Worm (Caenorhabditis elegans) whole organism, L2 larva: ENCODE data around the gene pgm-1.
A peak's percentile ranks its signal among the peaks of the same experiment; 100 is the strongest.
"Not testable (repeated sequence)": the region's sequence is repeated elsewhere in the genome, so short reads cannot be mapped to it uniquely, and the experiment has no call there.

Experiments used
- C34F6.9 ChIP-seq: fragments of 150-350 bp; optimal IDR thresholded peaks from 2 replicates; lab custom pipeline; 2014; ENCODE audit warnings: missing biosample characterization, missing genetic modification characterization
- F13H6.1 ChIP-seq: sonication (generic microtip); optimal IDR thresholded peaks from 2 replicates; lab custom pipeline; 2016; ENCODE audit warnings: missing genetic modification characterization, missing compliant biosample characterization
- R02D3.7 ChIP-seq: fragments of 150-350 bp; optimal IDR thresholded peaks from 2 replicates; lab custom pipeline; 2014; ENCODE audit warnings: missing biosample characterization, missing genetic modification characterization
- Y55F3AM.14 ChIP-seq: fragments of 200-800 bp; sonication (Bioruptor generic); optimal IDR thresholded peaks from 2 replicates; lab custom pipeline; 2018; ENCODE audit warnings: mild to moderate bottlenecking, missing genetic modification characterization, missing compliant biosample characterization
- ZK546.5 ChIP-seq: sonication (generic microtip); optimal IDR thresholded peaks from 2 replicates; lab custom pipeline; 2017; ENCODE audit warnings: missing biosample characterization, missing genetic modification characterization
- alr-1 ChIP-seq: fragments of 150-350 bp; optimal IDR thresholded peaks from 2 replicates; lab custom pipeline; 2014; ENCODE audit warnings: missing biosample characterization, missing genetic modification characterization
- aly-2 ChIP-seq: fragments of 150-350 bp; optimal IDR thresholded peaks from 2 replicates; lab custom pipeline; 2014; ENCODE audit warnings: missing biosample characterization, missing genetic modification characterization
- ama-1 ChIP-seq: fragments of 150-350 bp; optimal IDR thresholded peaks from 2 replicates; lab custom pipeline; 2018; ENCODE audit warnings: inconsistent platforms
- blmp-1 ChIP-seq: sonication (generic microtip); optimal IDR thresholded peaks from 2 replicates; lab custom pipeline; 2017; ENCODE audit warnings: missing genetic modification characterization, mild to moderate bottlenecking, missing compliant biosample characterization, antibody characterized with exemption, moderate library complexity; ENCODE audit not compliant: insufficient read depth
- ceh-82 ChIP-seq: fragments of 150-350 bp; optimal IDR thresholded peaks from 2 replicates; lab custom pipeline; 2014; ENCODE audit warnings: missing biosample characterization, missing genetic modification characterization
- crh-2 ChIP-seq: sonication (generic microtip); optimal IDR thresholded peaks from 2 replicates; lab custom pipeline; 2017; ENCODE audit warnings: missing biosample characterization, missing genetic modification characterization
- elt-1 ChIP-seq: fragments of 150-350 bp; optimal IDR thresholded peaks from 2 replicates; lab custom pipeline; 2014; ENCODE audit warnings: missing biosample characterization, missing genetic modification characterization
- elt-3 ChIP-seq: sonication (generic microtip); optimal IDR thresholded peaks from 2 replicates; lab custom pipeline; 2017; ENCODE audit warnings: missing biosample characterization, missing genetic modification characterization
- fos-1 ChIP-seq: fragments of 150-350 bp; optimal IDR thresholded peaks from 2 replicates; lab custom pipeline; 2014; ENCODE audit warnings: missing biosample characterization, missing genetic modification characterization
- gmeb-1 ChIP-seq: fragments of 150-350 bp; optimal IDR thresholded peaks from 2 replicates; lab custom pipeline; 2014; ENCODE audit warnings: missing biosample characterization, missing genetic modification characterization
- lin-11 ChIP-seq: fragments of 150-350 bp; sonication (generic microtip); optimal IDR thresholded peaks from 2 replicates; lab custom pipeline; 2014; ENCODE audit warnings: missing biosample characterization, missing genetic modification characterization, inconsistent platforms, mixed read lengths
- lin-13 ChIP-seq: fragments of 150-350 bp; optimal IDR thresholded peaks from 2 replicates; lab custom pipeline; 2014; ENCODE audit warnings: missing biosample characterization, missing genetic modification reagents, missing genetic modification characterization
- lin-39 ChIP-seq: fragments of 150-350 bp; optimal IDR thresholded peaks from 2 replicates; lab custom pipeline; 2014; ENCODE audit warnings: missing biosample characterization, missing genetic modification reagents, missing genetic modification characterization
- lsy-2 ChIP-seq, 2 experiments: fragments of 150-350 bp in 1 of 2; sonication (generic microtip) in 1 of 2; optimal IDR thresholded peaks; 2 replicates each; lab custom pipeline; 2014 to 2017; ENCODE audit warnings: missing biosample characterization in 2 of 2, missing genetic modification characterization in 2 of 2
- mab-5 ChIP-seq: fragments of 150-350 bp; optimal IDR thresholded peaks from 2 replicates; lab custom pipeline; 2014; ENCODE audit warnings: missing biosample characterization, missing genetic modification characterization
- mbf-1 ChIP-seq: sonication (generic microtip); optimal IDR thresholded peaks from 2 replicates; lab custom pipeline; 2017; ENCODE audit warnings: missing biosample characterization, missing genetic modification characterization
- mdl-1 ChIP-seq, 2 experiments: fragments of 150-350 bp in 1 of 2; sonication (generic microtip) in 1 of 2; optimal IDR thresholded peaks; 2 replicates each; lab custom pipeline; 2017; ENCODE audit warnings: missing biosample characterization in 2 of 2, missing genetic modification characterization in 2 of 2
- nhr-10 ChIP-seq: sonication (generic microtip); optimal IDR thresholded peaks from 2 replicates; lab custom pipeline; 2017; ENCODE audit warnings: missing biosample characterization, missing genetic modification characterization
- nhr-11 ChIP-seq: fragments of 150-350 bp; optimal IDR thresholded peaks from 2 replicates; lab custom pipeline; 2014; ENCODE audit warnings: missing biosample characterization, missing genetic modification characterization
- nhr-12 ChIP-seq: fragments of 150-350 bp; optimal IDR thresholded peaks from 2 replicates; lab custom pipeline; 2014; ENCODE audit warnings: missing biosample characterization, missing genetic modification characterization
- nhr-129 ChIP-seq: fragments of 150-350 bp; optimal IDR thresholded peaks from 2 replicates; lab custom pipeline; 2014; ENCODE audit warnings: missing biosample characterization, missing genetic modification characterization
- nhr-21 ChIP-seq: fragments of 150-350 bp; optimal IDR thresholded peaks from 2 replicates; lab custom pipeline; 2014; ENCODE audit warnings: missing biosample characterization, missing genetic modification characterization
- nhr-23 ChIP-seq: fragments of 150-350 bp; optimal IDR thresholded peaks from 2 replicates; lab custom pipeline; 2014; ENCODE audit warnings: missing biosample characterization, missing genetic modification reagents, missing genetic modification characterization
- nhr-25 ChIP-seq: fragments of 150-350 bp; sonication (generic microtip); optimal IDR thresholded peaks from 3 replicates; lab custom pipeline; 2014; ENCODE audit warnings: missing biosample characterization, missing genetic modification characterization
- nhr-6 ChIP-seq: fragments of 150-350 bp; optimal IDR thresholded peaks from 2 replicates; lab custom pipeline; 2014; ENCODE audit warnings: missing biosample characterization, missing genetic modification characterization
- peb-1 ChIP-seq: fragments of 150-350 bp; optimal IDR thresholded peaks from 2 replicates; lab custom pipeline; 2014; ENCODE audit warnings: missing biosample characterization, missing genetic modification characterization
- sem-4 ChIP-seq: fragments of 150-350 bp; optimal IDR thresholded peaks from 2 replicates; lab custom pipeline; 2014; ENCODE audit warnings: missing biosample characterization, missing genetic modification reagents, missing genetic modification characterization
- skn-1 ChIP-seq: sonication (generic microtip); optimal IDR thresholded peaks from 2 replicates; lab custom pipeline; 2017; ENCODE audit warnings: missing biosample characterization, missing genetic modification characterization
- sma-3 ChIP-seq: sonication (generic microtip); optimal IDR thresholded peaks from 2 replicates; lab custom pipeline; 2016; ENCODE audit warnings: missing genetic modification reagents, missing genetic modification characterization, missing compliant biosample characterization
- sma-9 ChIP-seq, 2 experiments: fragments of 150-350 bp in 1 of 2; sonication (generic microtip) in 1 of 2; optimal IDR thresholded peaks; 2 replicates each; lab custom pipeline; 2014 to 2016; ENCODE audit warnings: missing genetic modification characterization in 2 of 2, mild to moderate bottlenecking in 1 of 2, missing biosample characterization in 1 of 2, missing compliant biosample characterization in 1 of 2, missing genetic modification reagents in 1 of 2, moderate library complexity in 1 of 2
- snpc-4 ChIP-seq: fragments of 150-350 bp; optimal IDR thresholded peaks from 2 replicates; lab custom pipeline; 2014; ENCODE audit warnings: missing biosample characterization, missing genetic modification characterization
- unc-39 ChIP-seq: fragments of 150-350 bp; optimal IDR thresholded peaks from 2 replicates; lab custom pipeline; 2014; ENCODE audit warnings: missing biosample characterization, missing genetic modification characterization
- unc-55 ChIP-seq: fragments of 150-350 bp; sonication (generic microtip); optimal IDR thresholded peaks from 3 replicates; lab custom pipeline; 2014; ENCODE audit warnings: missing biosample characterization, missing genetic modification reagents, missing genetic modification characterization
- unc-62 ChIP-seq: fragments of 150-350 bp; optimal IDR thresholded peaks from 2 replicates; lab custom pipeline; 2014; ENCODE audit warnings: missing biosample characterization, missing genetic modification reagents, missing genetic modification characterization
- zag-1 ChIP-seq: fragments of 150-350 bp; optimal IDR thresholded peaks from 2 replicates; lab custom pipeline; 2014; ENCODE audit warnings: missing biosample characterization, missing genetic modification characterization
- ztf-1 ChIP-seq: fragments of 200-800 bp; sonication (Bioruptor generic); conservative IDR thresholded peaks from 2 replicates; pipeline ENCODE4 v1.3.6; 2022; ENCODE audit warnings: missing genetic modification characterization, missing compliant biosample characterization
- ztf-4 ChIP-seq: fragments of 150-350 bp; optimal IDR thresholded peaks from 2 replicates; lab custom pipeline; 2014; ENCODE audit warnings: missing biosample characterization, missing genetic modification characterization

The pgm-1 gene

ce11 chrII:4898529-4898928 is 9.3 kb downstream of the pgm-1 start, which contains the start of gene msp-32:
Gene msp-32 (plus strand): TSS chrII:4898829.
- TF ChIP-seq lin-11; alr-1 (tag; lab: Kevin White, UChicago); lin-13 (GFP tag; lab: Kevin White, UChicago): not testable (repeated sequence)

- TF ChIP-seq ama-1 (lab: Kevin White, UChicago), result peak; percentile 62
- no peak for TF ChIP-seq elt-1 (tag; lab: Kevin White, UChicago)
- no peak for TF ChIP-seq unc-62 (GFP tag; lab: Kevin White, UChicago)
- TF ChIP-seq nhr-12 (tag; lab: Kevin White, UChicago), result no peak
- peak; percentile 72 for TF ChIP-seq crh-2 (tag; lab: Kevin White, UChicago)
- TF ChIP-seq ztf-4, result peak; percentile 82
- peak; percentile 67 for TF ChIP-seq C34F6.9 (tag; lab: Kevin White, UChicago)
- TF ChIP-seq lin-11, result no peak
- no peak for TF ChIP-seq fos-1 (tag; lab: Kevin White, UChicago)
- no peak for TF ChIP-seq lin-39 (tag; lab: Kevin White, UChicago)
- no peak for TF ChIP-seq alr-1 (tag; lab: Kevin White, UChicago)
- peak; percentile 15 for TF ChIP-seq gmeb-1 (tag; lab: Kevin White, UChicago)
- TF ChIP-seq lin-13 (GFP tag; lab: Kevin White, UChicago), result peak; percentile 16
- no peak for TF ChIP-seq aly-2 (tag; lab: Kevin White, UChicago)
- TF ChIP-seq nhr-10, result no peak
- no peak for TF ChIP-seq ceh-82 (tag; lab: Kevin White, UChicago)
- no peak for TF ChIP-seq skn-1 (tag; lab: Kevin White, UChicago)
- peak; percentile 70 for TF ChIP-seq unc-55 (GFP tag; lab: Kevin White, UChicago)
- TF ChIP-seq lsy-2 (tag; optimal IDR thresholded peaks at IDR 0.05; lab: Kevin White, UChicago), result peak in 1 of 2 experiments; percentile 74
- peak; percentile 2 for TF ChIP-seq nhr-129 (tag; lab: Kevin White, UChicago)
- TF ChIP-seq Y55F3AM.14 (GFP tag; lab: Kevin White, UChicago), result no peak
These were observed 12.8 kb downstream of the pgm-1 start, which contains the start of gene R05F9.9 for ce11 chrII:4902035-4902434. Gene R05F9.9 (minus strand): TSS chrII:4902100.

DNA sequence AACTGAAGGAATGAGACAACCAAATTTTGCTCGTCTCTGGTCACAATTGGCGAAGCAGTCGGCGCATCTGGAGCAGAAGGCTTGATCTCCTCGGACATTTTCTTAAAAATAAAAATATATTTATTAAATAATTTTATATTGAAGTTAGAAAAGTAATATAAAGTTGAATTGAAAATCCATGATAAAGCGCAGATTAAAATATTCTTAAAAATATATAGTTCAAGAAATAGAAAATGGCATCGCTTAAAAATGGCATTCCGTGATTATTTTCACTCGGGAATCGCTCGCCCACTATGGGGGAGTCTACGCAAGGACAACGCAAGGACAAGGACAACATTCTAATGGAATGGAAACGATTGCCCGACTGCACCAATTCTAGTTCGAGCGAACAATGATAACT is 14.5 kb downstream of the pgm-1 start, which contains the start of gene sgt-1:
TSS of gene sgt-1 (minus strand) at position 101 of the 400 bp plus-strand sequence.
- not testable (repeated sequence) for TF ChIP-seq ZK546.5, mbf-1, blmp-1 (tag; lab: Kevin White, UChicago)

DNA sequence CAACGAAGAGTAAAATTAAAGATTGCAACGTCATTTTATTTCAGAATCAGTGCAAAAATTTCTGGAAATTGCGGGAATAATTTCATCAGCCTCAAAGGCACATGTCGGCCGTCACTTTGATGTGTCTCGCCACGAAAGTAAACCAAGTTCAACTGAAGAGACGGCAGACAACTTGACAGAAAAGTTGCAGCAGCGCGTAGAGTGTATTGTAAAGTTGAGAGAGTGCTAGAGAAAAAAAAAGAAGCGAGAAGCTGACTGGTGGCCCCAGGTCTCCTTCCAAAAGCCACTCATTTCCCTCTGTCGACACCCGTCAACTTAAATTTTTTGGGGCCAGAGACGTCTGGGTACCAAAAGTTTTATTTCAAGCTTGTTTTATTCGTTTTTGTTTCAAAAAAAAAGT is 15.0 kb downstream of the pgm-1 start:
- TF ChIP-seq unc-39 (tag; lab: Kevin White, UChicago), result no peak
- no peak for TF ChIP-seq lin-39 (tag; lab: Kevin White, UChicago)
- no peak for TF ChIP-seq nhr-23 (tag; lab: Kevin White, UChicago)
- TF ChIP-seq nhr-21 (tag; lab: Kevin White, UChicago), result peak; percentile 31
- TF ChIP-seq unc-55 (GFP tag; lab: Kevin White, UChicago), result peak; percentile 93
- no peak for TF ChIP-seq nhr-10
- TF ChIP-seq nhr-12 (tag; lab: Kevin White, UChicago), result no peak
- TF ChIP-seq snpc-4, result peak; percentile 64
- TF ChIP-seq mab-5 (tag; lab: Kevin White, UChicago), result peak; percentile 25
- TF ChIP-seq elt-3 (tag; lab: Kevin White, UChicago), result no peak
- no peak for TF ChIP-seq ceh-82 (tag; lab: Kevin White, UChicago)
- TF ChIP-seq ztf-4, result peak; percentile 39
- no peak for TF ChIP-seq R02D3.7 (tag; lab: Kevin White, UChicago)
- peak; percentile 92 for TF ChIP-seq C34F6.9 (tag; lab: Kevin White, UChicago)
- TF ChIP-seq sma-9 (GFP tag; optimal IDR thresholded peaks at IDR 0.05; lab: Kevin White, UChicago), result peak; percentile 70
- TF ChIP-seq sma-9 (tag; optimal IDR thresholded peaks at IDR 0.05; lab: Kevin White, UChicago), result no peak
- no peak for TF ChIP-seq ztf-1 (GFP tag; lab: Robert Waterston, UW)
- peak; percentile 76 for TF ChIP-seq F13H6.1
- TF ChIP-seq lin-11, result peak; percentile 41
- TF ChIP-seq crh-2 (tag; lab: Kevin White, UChicago), result peak; percentile 87
- peak; percentile 59 for TF ChIP-seq ama-1 (lab: Kevin White, UChicago)
- TF ChIP-seq nhr-25 (tag; lab: Kevin White, UChicago), result peak; percentile 69
- TF ChIP-seq nhr-129 (tag; lab: Kevin White, UChicago), result peak; percentile 89
- peak; percentile 38 to 59 for TF ChIP-seq mdl-1 (tag; optimal IDR thresholded peaks at IDR 0.05; lab: Kevin White, UChicago)
- peak; percentile 43 for TF ChIP-seq sem-4 (tag; lab: Kevin White, UChicago)
- TF ChIP-seq nhr-11 (tag; lab: Kevin White, UChicago), result no peak
- TF ChIP-seq zag-1 (tag; lab: Kevin White, UChicago), result peak; percentile 51
- no peak for TF ChIP-seq peb-1 (tag; lab: Kevin White, UChicago)
- no peak for TF ChIP-seq ZK546.5 (tag; lab: Kevin White, UChicago)
- TF ChIP-seq alr-1 (tag; lab: Kevin White, UChicago), result no peak
- TF ChIP-seq fos-1 (tag; lab: Kevin White, UChicago), result peak; percentile 71
- peak in 1 of 2 experiments; percentile 83 for TF ChIP-seq lsy-2 (tag; optimal IDR thresholded peaks at IDR 0.05; lab: Kevin White, UChicago)
- TF ChIP-seq gmeb-1 (tag; lab: Kevin White, UChicago), result peak; percentile 71
- peak; percentile 58 for TF ChIP-seq lin-13 (GFP tag; lab: Kevin White, UChicago)
- peak; percentile 6 for TF ChIP-seq nhr-6
- no peak for TF ChIP-seq blmp-1 (tag; lab: Kevin White, UChicago)
- no peak for TF ChIP-seq sma-3 (GFP tag; lab: Kevin White, UChicago)
